Fruit fly (Drosophila melanogaster): Measurements from ENCODE around the gene Atg16.

Gene Atg16

dm6 chr3R:29806682-29807393, 28.1 kb downstream of the Atg16 start, which contains the start of the genes ca and ncd (continued):
- TF ChIP-seq gro (GFP tag; optimal IDR thresholded peaks at IDR 0.05) (no peak), Sry-β (GFP tag; optimal IDR thresholded peaks at IDR 0.05) (peak; percentile 62), BtbVII (GFP tag; optimal IDR thresholded peaks at IDR 0.05) (no peak), CG32772 (GFP tag; IDR thresholded peaks at IDR 0.05) (no peak), CG16813 (GFP tag; IDR thresholded peaks at IDR 0.05; ENCODE audit: partially characterized antibody) (peak; percentile 67), Kr (GFP tag; optimal IDR thresholded peaks at IDR 0.05) (no peak), chinmo (GFP tag; IDR thresholded peaks at IDR 0.05; ENCODE audit: partially characterized antibody) (0 out of 4 replicates have a peak, but pooled peaks have one; percentile 64), CG7987 (GFP tag; optimal IDR thresholded peaks at IDR 0.05) (no peak), Usf (GFP tag; optimal IDR thresholded peaks at IDR 0.05) (no peak), bcd (GFP tag; optimal IDR thresholded peaks at IDR 0.05) (no peak), insv (GFP tag; optimal IDR thresholded peaks at IDR 0.05) (peak; percentile 46 to 95), vfl (GFP tag; optimal IDR thresholded peaks at IDR 0.05) (no peak), CG6791 (GFP tag; IDR thresholded peaks at IDR 0.05; ENCODE audit: partially characterized antibody) (0 out of 3 replicates have a peak, but pooled peaks have one; percentile 44), CG33557 (GFP tag; optimal IDR thresholded peaks at IDR 0.05) (no peak), CoRest (tag; optimal IDR thresholded peaks at IDR 0.05) (peak; percentile 20), unc-4 (GFP tag; IDR thresholded peaks at IDR 0.05; ENCODE audit: partially characterized antibody) (peak; percentile 71), bbx (GFP tag; IDR thresholded peaks at IDR 0.05; ENCODE audit: partially characterized antibody) (peak; percentile 68), pzg (GFP tag; optimal IDR thresholded peaks at IDR 0.05) (peak; percentile 68), her (GFP tag; optimal IDR thresholded peaks at IDR 0.05) (no peak), Scr (GFP tag; IDR thresholded peaks at IDR 0.05; ENCODE audit: partially characterized antibody) (peak; percentile 72), CG42726 (GFP tag; IDR thresholded peaks at IDR 0.05; ENCODE audit: partially characterized antibody) (peak; percentile 57; the same call in 1 of the 2 replicates), hkb (optimal IDR thresholded peaks at IDR 0.05) (no peak), hkb (GFP tag; IDR thresholded peaks at IDR 0.05) (no peak), Dp (GFP tag; optimal IDR thresholded peaks at IDR 0.05) (peak; percentile 88), fu2 (GFP tag; optimal IDR thresholded peaks at IDR 0.05) (peak; percentile 28), CG10274 (GFP tag; optimal IDR thresholded peaks at IDR 0.05) (no peak), CG10543 (GFP tag; optimal IDR thresholded peaks at IDR 0.05) (no peak), lbe (GFP tag; optimal IDR thresholded peaks at IDR 0.05) (no peak), CG9215 (GFP tag; IDR thresholded peaks at IDR 0.05) (peak; percentile 80), CG13287 (GFP tag; IDR thresholded peaks at IDR 0.05; ENCODE audit: partially characterized antibody) (peak; percentile 80), BEAF-32 (GFP tag; optimal IDR thresholded peaks at IDR 0.05) (peak; percentile 82), shn (GFP tag; optimal IDR thresholded peaks at IDR 0.05) (no peak), CG4617 (GFP tag; optimal IDR thresholded peaks at IDR 0.05; ENCODE audit: borderline replicate concordance) (peak; percentile 95), nmo (GFP tag; optimal IDR thresholded peaks at IDR 0.05) (peak; percentile 48), Dad (GFP tag; optimal IDR thresholded peaks at IDR 0.05) (peak; percentile 6), dpn (GFP tag; optimal IDR thresholded peaks at IDR 0.05) (peak in 1 of 2 experiments; percentile 12), knrl (GFP tag; IDR thresholded peaks at IDR 0.05; ENCODE audit: partially characterized antibody) (peak; percentile 57; the same call in 2 of the 3 replicates), Dll (GFP tag; IDR thresholded peaks at IDR 0.05; ENCODE audit: partially characterized antibody) (peak; percentile 74), CG7963 (GFP tag; IDR thresholded peaks at IDR 0.05; ENCODE audit: partially characterized antibody) (peak; percentile 61; the same call in 1 of the 3 replicates), cad (GFP tag; optimal IDR thresholded peaks at IDR 0.05) (no peak), Fer2 (tag; optimal IDR thresholded peaks at IDR 0.05) (no peak), Hsf (GFP tag; optimal IDR thresholded peaks at IDR 0.05) (no peak), dm (GFP tag; optimal IDR thresholded peaks at IDR 0.05) (peak; percentile 34), Rx (GFP tag; IDR thresholded peaks at IDR 0.05) (no peak), gfzf (GFP tag; optimal IDR thresholded peaks at IDR 0.05) (peak; percentile 59), CG6272 (GFP tag; IDR thresholded peaks at IDR 0.05) (no peak), Sry-δ (GFP tag; optimal IDR thresholded peaks at IDR 0.05) (peak; percentile 87), E2f1 (GFP tag; IDR thresholded peaks at IDR 0.05) (peak; percentile 8; the same call in 1 of the 2 replicates)

Data from whole organism, embryonic.